Worm (Caenorhabditis elegans) whole organism, mixed stage, embryonic: ENCODE results near the gene otpl-4.
"Not testable (repeated sequence)": the region's sequence is repeated elsewhere in the genome, so short reads cannot be mapped to it uniquely, and the experiment has no call there.

Experiments used
- M03D4.4 ChIP-seq: sonication (generic microtip); optimal IDR thresholded peaks from 2 replicates; lab custom pipeline; 2017; ENCODE audit warnings: mild to moderate bottlenecking, missing genetic modification characterization, missing compliant biosample characterization
- bed-3 ChIP-seq: fragments of 200-800 bp; sonication (Bioruptor generic); optimal IDR thresholded peaks from 3 replicates; lab custom pipeline; 2018; ENCODE audit warnings: mild to moderate bottlenecking, missing genetic modification characterization, moderate library complexity, missing compliant biosample characterization
- ceh-39 ChIP-seq: fragments of 150-350 bp; optimal IDR thresholded peaks from 2 replicates; lab custom pipeline; 2014; ENCODE audit warnings: missing biosample characterization, missing genetic modification characterization
- ces-1 ChIP-seq: fragments of 150-350 bp; optimal IDR thresholded peaks from 2 replicates; lab custom pipeline; 2014; ENCODE audit warnings: missing biosample characterization, missing genetic modification reagents, missing genetic modification characterization
- drap-1 ChIP-seq: fragments of 200-800 bp; sonication (Bioruptor generic); optimal IDR thresholded peaks from 3 replicates; lab custom pipeline; 2018; ENCODE audit warnings: mild to moderate bottlenecking, missing genetic modification characterization, missing compliant biosample characterization
- elt-1 ChIP-seq: sonication (generic microtip); optimal IDR thresholded peaks from 2 replicates; lab custom pipeline; 2017; ENCODE audit warnings: missing genetic modification characterization, mild to moderate bottlenecking, missing compliant biosample characterization, antibody characterized with exemption, moderate library complexity, borderline replicate concordance; ENCODE audit not compliant: insufficient read depth
- elt-3 ChIP-seq: fragments of 150-350 bp; optimal IDR thresholded peaks from 2 replicates; lab custom pipeline; 2014; ENCODE audit warnings: missing biosample characterization, missing genetic modification characterization
- flh-1 ChIP-seq: fragments of 200-800 bp; sonication (Bioruptor generic); optimal IDR thresholded peaks from 2 replicates; lab custom pipeline; 2018; ENCODE audit warnings: mild to moderate bottlenecking, missing genetic modification characterization, moderate library complexity, missing compliant biosample characterization
- ham-2 ChIP-seq: fragments of 200-800 bp; sonication (Bioruptor generic); optimal IDR thresholded peaks from 2 replicates; lab custom pipeline; 2018; ENCODE audit warnings: mild to moderate bottlenecking, missing genetic modification characterization, missing compliant biosample characterization
- hlh-1 ChIP-seq: fragments of 150-350 bp; optimal IDR thresholded peaks from 2 replicates; lab custom pipeline; 2014; ENCODE audit warnings: missing biosample characterization, missing genetic modification reagents, missing genetic modification characterization
- lin-13 ChIP-seq: fragments of 150-350 bp; optimal IDR thresholded peaks from 2 replicates; lab custom pipeline; 2014; ENCODE audit warnings: missing biosample characterization, missing genetic modification characterization
- lin-32 ChIP-seq: fragments of 200-800 bp; sonication (Bioruptor generic); optimal IDR thresholded peaks from 2 replicates; lab custom pipeline; 2018; ENCODE audit warnings: mild to moderate bottlenecking, missing genetic modification characterization, missing compliant biosample characterization
- nhr-12 ChIP-seq: fragments of 150-350 bp; optimal IDR thresholded peaks from 2 replicates; lab custom pipeline; 2014; ENCODE audit warnings: missing biosample characterization, missing genetic modification characterization
- nhr-2 ChIP-seq: fragments of 150-350 bp; optimal IDR thresholded peaks from 2 replicates; lab custom pipeline; 2014; ENCODE audit warnings: missing biosample characterization, missing genetic modification characterization
- nhr-237 ChIP-seq: fragments of 150-350 bp; optimal IDR thresholded peaks from 2 replicates; lab custom pipeline; 2014; ENCODE audit warnings: missing biosample characterization, missing genetic modification characterization
- snpc-4 ChIP-seq: fragments of 150-350 bp; optimal IDR thresholded peaks from 2 replicates; lab custom pipeline; 2014; ENCODE audit warnings: missing biosample characterization, missing genetic modification characterization
- unc-120 ChIP-seq: sonication (generic microtip); optimal IDR thresholded peaks from 2 replicates; lab custom pipeline; 2017; ENCODE audit warnings: missing genetic modification characterization, missing compliant biosample characterization; ENCODE audit not compliant: poor library complexity, severe bottlenecking
- ztf-11 ChIP-seq: fragments of 150-350 bp; optimal IDR thresholded peaks from 2 replicates; lab custom pipeline; 2014; ENCODE audit warnings: missing biosample characterization, missing genetic modification characterization

The otpl-4 gene

ce11 chrV:8574762-8575161 lies 37.6 kb downstream of the otpl-4 start, which contains the start of gene F25G6.1:
Gene F25G6.1, plus strand, starts transcription at chrV:8575062.
- TF ChIP-seq nhr-2 (tag; lab: Kevin White, UChicago); snpc-4 (tag; lab: Kevin White, UChicago); lin-13: not testable (repeated sequence)

- TF ChIP-seq nhr-2 (tag; lab: Kevin White, UChicago) (no peak), lin-32 (GFP tag; lab: Kevin White, UChicago) (no peak), flh-1 (GFP tag; lab: Kevin White, UChicago) (no peak), ceh-39 (tag; lab: Kevin White, UChicago) (no peak), elt-3 (tag; lab: Kevin White, UChicago) (no peak), hlh-1 (tag; lab: Kevin White, UChicago) (no peak), nhr-237 (tag; lab: Kevin White, UChicago) (no peak), unc-120 (tag; lab: Kevin White, UChicago) (no peak), ces-1 (no peak)
Observed at ce11 chrV:8580961-8581360, 43.8 kb downstream of the otpl-4 start, which contains the start of gene C10B5.1. Gene C10B5.1, plus strand, starts transcription at chrV:8581261.

- TF ChIP-seq elt-1: no peak
- TF ChIP-seq flh-1 (GFP tag; lab: Kevin White, UChicago): no peak
- no peak for TF ChIP-seq M03D4.4 (tag; lab: Kevin White, UChicago)
- no peak for TF ChIP-seq lin-13
- TF ChIP-seq nhr-2 (tag; lab: Kevin White, UChicago): no peak
- TF ChIP-seq bed-3 (GFP tag; lab: Kevin White, UChicago): no peak
- TF ChIP-seq nhr-12 (tag; lab: Kevin White, UChicago): no peak
- TF ChIP-seq drap-1 (GFP tag; lab: Kevin White, UChicago): no peak
Observed at ce11 chrV:8586472-8586871, 49.3 kb downstream of the otpl-4 start.

ce11 chrV:8586920-8587319 lies 49.8 kb downstream of the otpl-4 start:
- TF ChIP-seq unc-120 (tag; lab: Kevin White, UChicago) (no peak), elt-3 (tag; lab: Kevin White, UChicago) (peak; percentile 51)

- no peak for TF ChIP-seq ztf-11
- TF ChIP-seq M03D4.4 (tag; lab: Kevin White, UChicago): no peak
- TF ChIP-seq ham-2 (GFP tag; lab: Kevin White, UChicago): no peak
- no peak for TF ChIP-seq nhr-237 (tag; lab: Kevin White, UChicago)
- TF ChIP-seq elt-3 (tag; lab: Kevin White, UChicago): no peak
- TF ChIP-seq elt-1: no peak
- TF ChIP-seq, all 35 proteins: peak for 0
Observed at ce11 chrV:8588079-8588478, 50.9 kb downstream of the otpl-4 start, which contains the start of gene C10B5.3. Gene C10B5.3, minus strand, starts transcription at chrV:8588179.
